1 fruit fly cellular context compared by ENCODE assay signal in genomic region chr2L:5054953-5055352, dm6.
A peak's percentile ranks its signal among the peaks of the same experiment; 100 is the strongest.
TF ChIP-seq lines count a peak whose summit lies in the region.

TSS of gene CG14036 (minus strand) at chr2L:5055016.
TSS of gene His3.3A (plus strand) at chr2L:5055058.

TF ChIP-seq in whole organism, embryonic, 481 proteins besides CTCF, POLR2A, EP300 and RAD21 (continued from another document and continues in another):
- no peak for TF ChIP-seq CG7271 (tag; optimal IDR thresholded peaks at IDR 0.05; lab: Kevin White, UChicago)
- no peak for TF ChIP-seq esg (GFP tag; conservative IDR thresholded peaks at IDR 0.05; lab: Robert Waterston, UW)
- TF ChIP-seq gcm2 (GFP tag; optimal IDR thresholded peaks at IDR 0.05; lab: Kevin White, UChicago), result no peak
- peak; percentile 64; the same call in 1 of the 2 replicates for TF ChIP-seq amos (GFP tag; IDR thresholded peaks at IDR 0.05; lab: Robert Waterston, UW; ENCODE audit: partially characterized antibody)
- TF ChIP-seq Xrp1 (GFP tag; IDR thresholded peaks at IDR 0.05; lab: Robert Waterston, UW), result no peak
- TF ChIP-seq CG34224 (GFP tag; IDR thresholded peaks at IDR 0.05; lab: Robert Waterston, UW; ENCODE audit: partially characterized antibody), result peak; percentile 80
- TF ChIP-seq CG17186 (GFP tag; optimal IDR thresholded peaks at IDR 0.05; lab: Kevin White, UChicago), result peak; percentile 56
- TF ChIP-seq CG2712 (tag; optimal IDR thresholded peaks at IDR 0.05; lab: Kevin White, UChicago), result peak; percentile 46
- no peak for TF ChIP-seq so (GFP tag; IDR thresholded peaks at IDR 0.05; lab: Robert Waterston, UW)
- no peak for TF ChIP-seq Chrac-16 (GFP tag; optimal IDR thresholded peaks at IDR 0.05; lab: Kevin White, UChicago)
- TF ChIP-seq CG2199 (GFP tag; IDR thresholded peaks at IDR 0.05; lab: Robert Waterston, UW), result no peak
- no peak for TF ChIP-seq CG10543 (GFP tag; optimal IDR thresholded peaks at IDR 0.05; lab: Kevin White, UChicago)
- peak; percentile 40 for TF ChIP-seq ewg (GFP tag; optimal IDR thresholded peaks at IDR 0.05; lab: Kevin White, UChicago)
- TF ChIP-seq CG12155 (GFP tag; optimal IDR thresholded peaks at IDR 0.05; lab: Kevin White, UChicago), result no peak
- no peak for TF ChIP-seq oc (tag; optimal IDR thresholded peaks at IDR 0.05; lab: Kevin White, UChicago)
- TF ChIP-seq gsb (GFP tag; IDR thresholded peaks at IDR 0.05; lab: Robert Waterston, UW), result 0 out of 2 replicates have a peak, but pooled peaks have one; percentile 32
- no peak for TF ChIP-seq CG33213 (GFP tag; optimal IDR thresholded peaks at IDR 0.05; lab: Kevin White, UChicago)
- TF ChIP-seq fu2 (GFP tag; optimal IDR thresholded peaks at IDR 0.05; lab: Kevin White, UChicago), result no peak
- peak; percentile 49 for TF ChIP-seq CG8924 (tag; optimal IDR thresholded peaks at IDR 0.05; lab: Kevin White, UChicago)
- TF ChIP-seq CG6254 (GFP tag; optimal IDR thresholded peaks at IDR 0.05; lab: Kevin White, UChicago), result no peak
- TF ChIP-seq cato (GFP tag; optimal IDR thresholded peaks at IDR 0.05; lab: Kevin White, UChicago; ENCODE audit: borderline replicate concordance), result no peak
- no peak for TF ChIP-seq CG8944 (GFP tag; optimal IDR thresholded peaks at IDR 0.05; lab: Kevin White, UChicago)
- peak in 1 of 2 experiments; percentile 14 for TF ChIP-seq insv (GFP tag; optimal IDR thresholded peaks at IDR 0.05; lab: Kevin White, UChicago)
- TF ChIP-seq D19A (tag; optimal IDR thresholded peaks at IDR 0.05; lab: Kevin White, UChicago), result no peak
- TF ChIP-seq HLH4C (GFP tag; IDR thresholded peaks at IDR 0.05; lab: Robert Waterston, UW; ENCODE audit: partially characterized antibody), result peak; percentile 79
- no peak for TF ChIP-seq Gsc (GFP tag; IDR thresholded peaks at IDR 0.05; lab: Robert Waterston, UW)
- TF ChIP-seq da (GFP tag; optimal IDR thresholded peaks at IDR 0.05; lab: Kevin White, UChicago), result no peak
- TF ChIP-seq CG32772 (GFP tag; IDR thresholded peaks at IDR 0.05; lab: Robert Waterston, UW), result no peak
- TF ChIP-seq bowl (GFP tag; IDR thresholded peaks at IDR 0.05; lab: Robert Waterston, UW), result no peak
- TF ChIP-seq Nf-YB (GFP tag; optimal IDR thresholded peaks at IDR 0.05; lab: Kevin White, UChicago), result no peak
- no peak for TF ChIP-seq Awh (GFP tag; IDR thresholded peaks at IDR 0.05; lab: Robert Waterston, UW)
- peak; percentile 45 for TF ChIP-seq Jarid2 (GFP tag; optimal IDR thresholded peaks at IDR 0.05; lab: Kevin White, UChicago)
- peak; percentile 100 for TF ChIP-seq CG1603 (tag; optimal IDR thresholded peaks at IDR 0.05; lab: Kevin White, UChicago)
- TF ChIP-seq tio (GFP tag; optimal IDR thresholded peaks at IDR 0.05; lab: Kevin White, UChicago), result no peak
- peak; percentile 59 for TF ChIP-seq BEAF-32 (GFP tag; optimal IDR thresholded peaks at IDR 0.05; lab: Kevin White, UChicago)
- TF ChIP-seq caup (GFP tag; optimal IDR thresholded peaks at IDR 0.05; lab: Kevin White, UChicago; ENCODE audit: severe bottlenecking), result no peak
- no peak for TF ChIP-seq CkIIα-i1 (GFP tag; IDR thresholded peaks at IDR 0.05; lab: Robert Waterston, UW)
- no peak for TF ChIP-seq luna (GFP tag; optimal IDR thresholded peaks at IDR 0.05; lab: Kevin White, UChicago)
- TF ChIP-seq CG13424 (tag; optimal IDR thresholded peaks at IDR 0.05; lab: Kevin White, UChicago), result peak; percentile 43
- no peak for TF ChIP-seq trh (GFP tag; optimal IDR thresholded peaks at IDR 0.05; lab: Kevin White, UChicago)
- peak; percentile 86 for TF ChIP-seq MBD-R2 (GFP tag; IDR thresholded peaks at IDR 0.05; lab: Robert Waterston, UW)
- no peak for TF ChIP-seq ATbp (GFP tag; optimal IDR thresholded peaks at IDR 0.05; lab: Kevin White, UChicago)
- peak; percentile 94 for TF ChIP-seq CG11560 (tag; IDR thresholded peaks at IDR 0.05; lab: Robert Waterston, UW)
- TF ChIP-seq Bgb (GFP tag; IDR thresholded peaks at IDR 0.05; lab: Robert Waterston, UW; ENCODE audit: partially characterized antibody), result peak; percentile 75
- TF ChIP-seq exex (tag; optimal IDR thresholded peaks at IDR 0.05; lab: Kevin White, UChicago), result no peak
- TF ChIP-seq Abd-B (GFP tag; optimal IDR thresholded peaks at IDR 0.05; lab: Kevin White, UChicago), result no peak
- TF ChIP-seq PHDP (tag; optimal IDR thresholded peaks at IDR 0.05; lab: Kevin White, UChicago), result peak; percentile 4
- TF ChIP-seq Bteb2 (GFP tag; optimal IDR thresholded peaks at IDR 0.05; lab: Kevin White, UChicago), result no peak
- TF ChIP-seq D19B (GFP tag; optimal IDR thresholded peaks at IDR 0.05; lab: Kevin White, UChicago), result no peak
- TF ChIP-seq Ets97D (GFP tag; optimal IDR thresholded peaks at IDR 0.05; lab: Kevin White, UChicago), result peak; percentile 81
- peak; percentile 1 for TF ChIP-seq Sry-β (GFP tag; optimal IDR thresholded peaks at IDR 0.05; lab: Kevin White, UChicago)
- no peak for TF ChIP-seq lbe (GFP tag; optimal IDR thresholded peaks at IDR 0.05; lab: Kevin White, UChicago)
- TF ChIP-seq Ssrp (tag; optimal IDR thresholded peaks at IDR 0.05; lab: Kevin White, UChicago), result no peak
- no peak for TF ChIP-seq Sox102F (GFP tag; optimal IDR thresholded peaks at IDR 0.05; lab: Kevin White, UChicago)
- no peak for TF ChIP-seq ac (GFP tag; optimal IDR thresholded peaks at IDR 0.05; lab: Kevin White, UChicago)
- TF ChIP-seq sens (GFP tag; lab: Kevin White, UChicago), result peak; percentile 83
- TF ChIP-seq CG10959 (GFP tag; IDR thresholded peaks at IDR 0.05; lab: Robert Waterston, UW), result no peak
- no peak for TF ChIP-seq CG10565 (GFP tag; optimal IDR thresholded peaks at IDR 0.05; lab: Kevin White, UChicago)
- peak; percentile 48 for TF ChIP-seq Fer1 (GFP tag; optimal IDR thresholded peaks at IDR 0.05; lab: Kevin White, UChicago)
- TF ChIP-seq gce (GFP tag; IDR thresholded peaks at IDR 0.05; lab: Robert Waterston, UW), result 0 out of 3 replicates have a peak, but pooled peaks have one; percentile 16
- no peak for TF ChIP-seq dmrt99B (tag; optimal IDR thresholded peaks at IDR 0.05; lab: Kevin White, UChicago)
- TF ChIP-seq CG12219 (GFP tag; optimal IDR thresholded peaks at IDR 0.05; lab: Kevin White, UChicago), result no peak
- TF ChIP-seq HmgZ (tag; optimal IDR thresholded peaks at IDR 0.05; lab: Kevin White, UChicago), result peak; percentile 74
- TF ChIP-seq CG11695 (GFP tag; IDR thresholded peaks at IDR 0.05; lab: Robert Waterston, UW), result 0 out of 3 replicates have a peak, but pooled peaks have one; percentile 11
- TF ChIP-seq CG34376 (GFP tag; optimal IDR thresholded peaks at IDR 0.05; lab: Kevin White, UChicago), result peak; percentile 42
- peak; percentile 27; the same call in 1 of the 2 replicates for TF ChIP-seq chm (GFP tag; IDR thresholded peaks at IDR 0.05; lab: Robert Waterston, UW)
- peak; percentile 43 for TF ChIP-seq sug (tag; optimal IDR thresholded peaks at IDR 0.05; lab: Kevin White, UChicago)
- no peak for TF ChIP-seq CG4854 (GFP tag; optimal IDR thresholded peaks at IDR 0.05; lab: Kevin White, UChicago)
- peak; percentile 43 for TF ChIP-seq CG4617 (GFP tag; optimal IDR thresholded peaks at IDR 0.05; lab: Kevin White, UChicago; ENCODE audit: borderline replicate concordance)
- peak; percentile 6 for TF ChIP-seq bab2 (GFP tag; optimal IDR thresholded peaks at IDR 0.05; lab: Kevin White, UChicago)
- TF ChIP-seq CG11504 (tag; optimal IDR thresholded peaks at IDR 0.05; lab: Kevin White, UChicago), result peak; percentile 18
- no peak for TF ChIP-seq gcm (GFP tag; optimal IDR thresholded peaks at IDR 0.05; lab: Kevin White, UChicago)
- peak; percentile 49; the same call in 1 of the 3 replicates for TF ChIP-seq Doc3 (GFP tag; IDR thresholded peaks at IDR 0.05; lab: Robert Waterston, UW; ENCODE audit: partially characterized antibody)
- TF ChIP-seq hbn (GFP tag; IDR thresholded peaks at IDR 0.05; lab: Robert Waterston, UW; ENCODE audit: partially characterized antibody), result peak; percentile 58
- TF ChIP-seq Scr (GFP tag; IDR thresholded peaks at IDR 0.05; lab: Robert Waterston, UW; ENCODE audit: partially characterized antibody), result peak; percentile 55
- TF ChIP-seq tap (tag; optimal IDR thresholded peaks at IDR 0.05; lab: Kevin White, UChicago), result no peak
- no peak for TF ChIP-seq CG3726 (GFP tag; IDR thresholded peaks at IDR 0.05; lab: Robert Waterston, UW)
- peak; percentile 30 for TF ChIP-seq ftz-f1 (GFP tag; optimal IDR thresholded peaks at IDR 0.05; lab: Kevin White, UChicago)
- TF ChIP-seq dysf (GFP tag; IDR thresholded peaks at IDR 0.05; lab: Robert Waterston, UW), result no peak
- no peak for TF ChIP-seq CG16779 (GFP tag; IDR thresholded peaks at IDR 0.05; lab: Robert Waterston, UW)
- no peak for TF ChIP-seq emc (GFP tag; optimal IDR thresholded peaks at IDR 0.05; lab: Kevin White, UChicago)
- no peak for TF ChIP-seq CG6272 (GFP tag; IDR thresholded peaks at IDR 0.05; lab: Robert Waterston, UW)
- no peak for TF ChIP-seq btn (GFP tag; optimal IDR thresholded peaks at IDR 0.05; lab: Kevin White, UChicago)
- peak; percentile 88 for TF ChIP-seq Dp (GFP tag; optimal IDR thresholded peaks at IDR 0.05; lab: Kevin White, UChicago)
- TF ChIP-seq CG17328 (GFP tag; IDR thresholded peaks at IDR 0.05; lab: Robert Waterston, UW), result 0 out of 2 replicates have a peak, but pooled peaks have one; percentile 21
- no peak for TF ChIP-seq Hmx (GFP tag; optimal IDR thresholded peaks at IDR 0.05; lab: Kevin White, UChicago)
- 0 out of 2 replicates have a peak, but pooled peaks have one; percentile 25 for TF ChIP-seq ato (GFP tag; IDR thresholded peaks at IDR 0.05; lab: Robert Waterston, UW; ENCODE audit: partially characterized antibody)
- TF ChIP-seq otp (GFP tag; IDR thresholded peaks at IDR 0.05; lab: Robert Waterston, UW), result no peak
- TF ChIP-seq CG15514 (GFP tag; optimal IDR thresholded peaks at IDR 0.05; lab: Kevin White, UChicago), result peak; percentile 82
- TF ChIP-seq CG7987 (GFP tag; optimal IDR thresholded peaks at IDR 0.05; lab: Kevin White, UChicago), result peak; percentile 27
- TF ChIP-seq CG9876 (GFP tag; optimal IDR thresholded peaks at IDR 0.05; lab: Kevin White, UChicago), result no peak
- TF ChIP-seq Mad (GFP tag; optimal IDR thresholded peaks at IDR 0.05; lab: Kevin White, UChicago), result no peak
- 0 out of 2 replicates have a peak, but pooled peaks have one; percentile 22 for TF ChIP-seq sob (GFP tag; IDR thresholded peaks at IDR 0.05; lab: Robert Waterston, UW)
- no peak for TF ChIP-seq CG6654 (GFP tag; optimal IDR thresholded peaks at IDR 0.05; lab: Kevin White, UChicago)
- peak; percentile 75 for TF ChIP-seq trem (tag; optimal IDR thresholded peaks at IDR 0.05; lab: Kevin White, UChicago)
- peak; percentile 67 for TF ChIP-seq CG10267 (tag; optimal IDR thresholded peaks at IDR 0.05; lab: Kevin White, UChicago)
- 0 out of 3 replicates have a peak, but pooled peaks have one; percentile 18 for TF ChIP-seq Dbx (GFP tag; IDR thresholded peaks at IDR 0.05; lab: Robert Waterston, UW)
- TF ChIP-seq Sox100B (GFP tag; optimal IDR thresholded peaks at IDR 0.05; lab: Kevin White, UChicago), result no peak
- no peak for TF ChIP-seq br (optimal IDR thresholded peaks at IDR 0.05; lab: Kevin White, UChicago)
- no peak for TF ChIP-seq CG1529 (GFP tag; optimal IDR thresholded peaks at IDR 0.05; lab: Kevin White, UChicago)
- TF ChIP-seq Doc2 (GFP tag; IDR thresholded peaks at IDR 0.05; lab: Robert Waterston, UW), result no peak
- TF ChIP-seq Vsx1 (GFP tag; optimal IDR thresholded peaks at IDR 0.05; lab: Kevin White, UChicago), result no peak
- peak; percentile 90 for TF ChIP-seq CG4820 (GFP tag; optimal IDR thresholded peaks at IDR 0.05; lab: Kevin White, UChicago)
- no peak for TF ChIP-seq CG4360 (GFP tag; IDR thresholded peaks at IDR 0.05; lab: Robert Waterston, UW)
- no peak for TF ChIP-seq NC2α (GFP tag; optimal IDR thresholded peaks at IDR 0.05; lab: Kevin White, UChicago)
- TF ChIP-seq Rx (GFP tag; IDR thresholded peaks at IDR 0.05; lab: Robert Waterston, UW), result no peak
- no peak for TF ChIP-seq slbo (GFP tag; IDR thresholded peaks at IDR 0.05; lab: Robert Waterston, UW)
- peak; percentile 6 for TF ChIP-seq CG17802 (tag; optimal IDR thresholded peaks at IDR 0.05; lab: Kevin White, UChicago)
- peak; percentile 46 for TF ChIP-seq Sin3A (optimal IDR thresholded peaks at IDR 0.05; lab: Kevin White, UChicago)
- peak; percentile 41; the same call in 1 of the 2 replicates for TF ChIP-seq E2f1 (GFP tag; IDR thresholded peaks at IDR 0.05; lab: Robert Waterston, UW)
- TF ChIP-seq bcd (GFP tag; optimal IDR thresholded peaks at IDR 0.05; lab: Kevin White, UChicago), result no peak
- no peak for TF ChIP-seq lmd (GFP tag; IDR thresholded peaks at IDR 0.05; lab: Robert Waterston, UW)
- TF ChIP-seq Antp (GFP tag; optimal IDR thresholded peaks at IDR 0.05; lab: Kevin White, UChicago), result no peak
- TF ChIP-seq lab (GFP tag; optimal IDR thresholded peaks at IDR 0.05; lab: Kevin White, UChicago), result peak; percentile 35
- no peak for TF ChIP-seq al (GFP tag; IDR thresholded peaks at IDR 0.05; lab: Robert Waterston, UW)
- TF ChIP-seq CG3847 (GFP tag; IDR thresholded peaks at IDR 0.05; lab: Robert Waterston, UW), result peak; percentile 35; the same call in 1 of the 2 replicates
- peak; percentile 42 for TF ChIP-seq CG12391 (tag; optimal IDR thresholded peaks at IDR 0.05; lab: Kevin White, UChicago)
- TF ChIP-seq peb (GFP tag; IDR thresholded peaks at IDR 0.05; lab: Robert Waterston, UW), result no peak
- no peak for TF ChIP-seq sens-2 (GFP tag; IDR thresholded peaks at IDR 0.05; lab: Robert Waterston, UW)
- no peak for TF ChIP-seq bigmax (GFP tag; optimal IDR thresholded peaks at IDR 0.05; lab: Kevin White, UChicago)
- peak; percentile 98 for TF ChIP-seq crol (GFP tag; IDR thresholded peaks at IDR 0.05; lab: Robert Waterston, UW)
- no peak for TF ChIP-seq yki (optimal IDR thresholded peaks at IDR 0.05; lab: Kevin White, UChicago)
- TF ChIP-seq org-1 (GFP tag; optimal IDR thresholded peaks at IDR 0.05; lab: Kevin White, UChicago), result no peak
- no peak for TF ChIP-seq chif (GFP tag; optimal IDR thresholded peaks at IDR 0.05; lab: Kevin White, UChicago)
- TF ChIP-seq CG12071 (GFP tag; optimal IDR thresholded peaks at IDR 0.05; lab: Kevin White, UChicago), result no peak
- no peak for TF ChIP-seq CG1792 (GFP tag; optimal IDR thresholded peaks at IDR 0.05; lab: Kevin White, UChicago)
- TF ChIP-seq p53 (GFP tag; optimal IDR thresholded peaks at IDR 0.05; lab: Kevin White, UChicago), result no peak
- TF ChIP-seq ken (GFP tag; IDR thresholded peaks at IDR 0.05; lab: Robert Waterston, UW), result no peak
- TF ChIP-seq stwl (tag; optimal IDR thresholded peaks at IDR 0.05; lab: Kevin White, UChicago), result peak; percentile 72
- TF ChIP-seq crp (GFP tag; optimal IDR thresholded peaks at IDR 0.05; lab: Kevin White, UChicago), result peak in 1 of 2 experiments; percentile 77
- peak; percentile 63 for TF ChIP-seq YL-1 (GFP tag; optimal IDR thresholded peaks at IDR 0.05; lab: Kevin White, UChicago)
- no peak for TF ChIP-seq Hr3 (GFP tag; optimal IDR thresholded peaks at IDR 0.05; lab: Kevin White, UChicago)
- TF ChIP-seq toy (GFP tag; IDR thresholded peaks at IDR 0.05; lab: Robert Waterston, UW), result no peak
